Worm (Caenorhabditis elegans) whole organism, mixed stage, embryonic: Measurements from ENCODE around the gene K07H8.9.

ENCODE experiments used
- ztf-11 ChIP-seq: fragments of 150-350 bp; optimal IDR thresholded peaks from 2 replicates; lab custom pipeline; 2014; ENCODE audit warnings: missing biosample characterization, missing genetic modification characterization

The K07H8.9 gene

DNA sequence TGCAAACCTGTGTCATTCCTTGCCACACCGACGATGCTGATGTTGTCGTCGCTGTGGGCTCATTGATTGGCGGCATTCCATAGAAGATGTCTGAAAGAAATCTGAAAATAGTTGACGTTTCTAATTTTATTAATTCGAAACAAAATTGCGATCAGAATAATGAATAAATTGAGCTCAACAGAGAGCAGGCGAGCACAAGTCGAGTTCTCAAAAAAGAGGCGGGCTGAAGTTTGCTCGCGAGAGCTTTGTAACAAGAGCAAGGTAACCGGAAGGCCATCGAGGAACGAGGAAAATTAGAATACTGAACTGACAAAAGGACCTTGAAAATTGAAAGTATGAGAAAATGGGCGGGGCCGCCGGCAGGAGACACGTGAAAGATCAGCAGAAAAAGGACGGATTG lies 49.8 kb downstream of the K07H8.9 start, which contains the start of gene nhr-66:
TSS of gene nhr-66 (minus strand) at position 101 of the 400 bp plus-strand sequence.
- no peak for TF ChIP-seq ztf-11 (tag; lab: Kevin White, UChicago)
